Worm (Caenorhabditis elegans) whole organism, L4/young adult: ENCODE data around the gene R52.5.

Experiments
- W03F9.2 ChIP-seq: fragments of 150-350 bp; optimal IDR thresholded peaks from 2 replicates; lab custom pipeline; 2014; ENCODE audit warnings: missing biosample characterization, missing genetic modification characterization
- dao-5 ChIP-seq: sonication (generic microtip); optimal IDR thresholded peaks from 2 replicates; lab custom pipeline; 2016; ENCODE audit warnings: missing genotype, missing genetic modification characterization, moderate library complexity, missing compliant biosample characterization
- him-1 ChIP-seq: sonication (generic microtip); optimal IDR thresholded peaks from 2 replicates; lab custom pipeline; 2016; ENCODE audit warnings: missing genotype, missing genetic modification reagents, missing genetic modification characterization, missing compliant biosample characterization

The R52.5 gene

ce11 chrII:2112948-2113347 is 3.1 kb upstream of the R52.5 start, which contains the start of gene R52.6:
R52.6 (minus strand) TSS chrII:2113048.
- TF ChIP-seq W03F9.2 (tag; lab: Kevin White, UChicago) (no peak), dao-5 (tag; lab: Kevin White, UChicago) (no peak), him-1 (tag; lab: Kevin White, UChicago) (no peak)

- TF ChIP-seq dao-5 (tag; lab: Kevin White, UChicago) (no peak), him-1 (tag; lab: Kevin White, UChicago) (no peak), W03F9.2 (tag; lab: Kevin White, UChicago) (no peak)
Observed at ce11 chrII:2108295-2108694, 1.5 kb downstream of the R52.5 start, which contains the start of gene R52.4. R52.4 (minus strand) TSS chrII:2108395.

- TF ChIP-seq W03F9.2 (tag; lab: Kevin White, UChicago): no peak
- no peak for TF ChIP-seq dao-5 (tag; lab: Kevin White, UChicago)
- no peak for TF ChIP-seq him-1 (tag; lab: Kevin White, UChicago)
Observed at ce11 chrII:2099139-2099976, 10.5 kb downstream of the R52.5 start, which contains the start of gene math-42. math-42 (plus strand) TSS chrII:2099926.

- no peak for TF ChIP-seq him-1 (tag; lab: Kevin White, UChicago)
- TF ChIP-seq dao-5 (tag; lab: Kevin White, UChicago): no peak
- no peak for TF ChIP-seq W03F9.2 (tag; lab: Kevin White, UChicago)
Observed at ce11 chrII:2094924-2095650, 14.8 kb downstream of the R52.5 start, which contains the start of gene T16A1.2. T16A1.2 (plus strand) TSS chrII:2095600.

- TF ChIP-seq dao-5 (tag; lab: Kevin White, UChicago) (no peak), W03F9.2 (tag; lab: Kevin White, UChicago) (no peak), him-1 (tag; lab: Kevin White, UChicago) (no peak)
Observed at ce11 chrII:2093456-2093926, 16.4 kb downstream of the R52.5 start, which contains the start of gene fbxb-37. fbxb-37 (minus strand) TSS chrII:2093876.

ce11 chrII:2091972-2092371 is 17.9 kb downstream of the R52.5 start, which contains the start of gene T16A1.10:
T16A1.10 (minus strand) TSS chrII:2092094.
- TF ChIP-seq dao-5 (tag; lab: Kevin White, UChicago) (no peak), him-1 (tag; lab: Kevin White, UChicago) (no peak), W03F9.2 (tag; lab: Kevin White, UChicago) (no peak)

- TF ChIP-seq him-1 (tag; lab: Kevin White, UChicago): no peak
- TF ChIP-seq dao-5 (tag; lab: Kevin White, UChicago): no peak
- TF ChIP-seq W03F9.2 (tag; lab: Kevin White, UChicago): no peak
Observed at ce11 chrII:2090605-2091004, 19.2 kb downstream of the R52.5 start, which contains the start of gene trpl-5. trpl-5 (minus strand) TSS chrII:2090636.

ce11 chrII:2087206-2087605 is 22.6 kb downstream of the R52.5 start:
- TF ChIP-seq dao-5 (tag; lab: Kevin White, UChicago) (no peak), W03F9.2 (tag; lab: Kevin White, UChicago) (no peak), him-1 (tag; lab: Kevin White, UChicago) (no peak)

- TF ChIP-seq W03F9.2 (tag; lab: Kevin White, UChicago) (no peak), dao-5 (tag; lab: Kevin White, UChicago) (no peak), him-1 (tag; lab: Kevin White, UChicago) (no peak)
Observed at ce11 chrII:2083726-2084179, 26.1 kb downstream of the R52.5 start, which contains the start of the genes T16A1.5 and fbxc-49. T16A1.5 (minus strand) TSS chrII:2083826. fbxc-49 (plus strand) TSS chrII:2084129.

- TF ChIP-seq W03F9.2 (tag; lab: Kevin White, UChicago) (no peak), him-1 (tag; lab: Kevin White, UChicago) (no peak), dao-5 (tag; lab: Kevin White, UChicago) (no peak)
Observed at ce11 chrII:2081257-2081656, 28.6 kb downstream of the R52.5 start, which contains the start of gene T16A1.4. T16A1.4 (plus strand) TSS chrII:2081557.

- TF ChIP-seq him-1 (tag; lab: Kevin White, UChicago) (no peak), W03F9.2 (tag; lab: Kevin White, UChicago) (no peak), dao-5 (tag; lab: Kevin White, UChicago) (no peak)
Observed at ce11 chrII:2080425-2080824, 29.4 kb downstream of the R52.5 start, which contains the start of gene F07E5.9. F07E5.9 (minus strand) TSS chrII:2080525.

- TF ChIP-seq W03F9.2 (tag; lab: Kevin White, UChicago) (no peak), dao-5 (tag; lab: Kevin White, UChicago) (no peak), him-1 (tag; lab: Kevin White, UChicago) (no peak)
Observed at ce11 chrII:2076467-2076866, 33.4 kb downstream of the R52.5 start.
